Fruit fly (Drosophila melanogaster) whole organism, prepupa: Measurements from ENCODE around the gene Dredd.
"Not testable (repeated sequence)": the region's sequence is repeated elsewhere in the genome, so short reads cannot be mapped to it uniquely, and the experiment has no call there.

Experiments used
- CG10631 ChIP-seq: fragments of 200-800 bp; sonication (Bioruptor generic); optimal IDR thresholded peaks from 2 replicates; lab custom pipeline; 2016; ENCODE audit warnings: missing biosample characterization, missing genetic modification characterization
- CG10669 ChIP-seq: fragments of 200-800 bp; sonication (Bioruptor generic); optimal IDR thresholded peaks from 3 replicates; lab custom pipeline; 2018; ENCODE audit warnings: missing biosample characterization, mild to moderate bottlenecking, missing genetic modification characterization, moderate library complexity
- CG11294 ChIP-seq: fragments of 200-800 bp; sonication (Bioruptor generic); IDR thresholded peaks from 2 replicates; pipeline ENCODE4 v1.3.6; 2022; ENCODE audit warnings: missing biosample characterization, missing genetic modification characterization
- CG11902 ChIP-seq: fragments of 200-800 bp; sonication (Bioruptor generic); optimal IDR thresholded peaks from 3 replicates; lab custom pipeline; 2016; ENCODE audit warnings: missing biosample characterization, missing genetic modification characterization
- CG15336 ChIP-seq: fragments of 200-800 bp; sonication (Bioruptor generic); IDR thresholded peaks from 2 replicates; pipeline ENCODE4 v1.3.6; 2022; ENCODE audit warnings: missing biosample characterization, missing genetic modification characterization
- CG16779 ChIP-seq: fragments of 200-800 bp; sonication (Bioruptor generic); optimal IDR thresholded peaks from 3 replicates; lab custom pipeline; 2017; ENCODE audit warnings: missing biosample characterization, mild to moderate bottlenecking, missing genetic modification characterization
- CG3032 ChIP-seq: fragments of 200-800 bp; optimal IDR thresholded peaks from 2 replicates; lab custom pipeline; 2019; ENCODE audit warnings: missing biosample characterization, mild to moderate bottlenecking, missing genetic modification characterization, moderate library complexity
- CG32006 ChIP-seq: fragments of 200-800 bp; sonication (Bioruptor generic); optimal IDR thresholded peaks from 3 replicates; lab custom pipeline; 2017; ENCODE audit warnings: missing biosample characterization, mild to moderate bottlenecking, missing genetic modification characterization
- CG34406 ChIP-seq: fragments of 200-800 bp; sonication (Bioruptor generic); optimal IDR thresholded peaks from 3 replicates; lab custom pipeline; 2016; ENCODE audit warnings: missing biosample characterization, missing genetic modification characterization
- CG3919 ChIP-seq: fragments of 200-800 bp; sonication (Bioruptor generic); optimal IDR thresholded peaks from 3 replicates; lab custom pipeline; 2016; ENCODE audit warnings: missing biosample characterization, missing genetic modification characterization
- CG4318 ChIP-seq: fragments of 200-800 bp; sonication (Bioruptor generic); optimal IDR thresholded peaks from 3 replicates; lab custom pipeline; 2017; ENCODE audit warnings: missing biosample characterization, mild to moderate bottlenecking, missing genetic modification characterization
- CG6792 ChIP-seq: fragments of 200-800 bp; sonication (Bioruptor generic); optimal IDR thresholded peaks from 3 replicates; lab custom pipeline; 2016; ENCODE audit warnings: missing biosample characterization, missing genetic modification characterization
- CG6854 ChIP-seq: fragments of 200-800 bp; sonication (Bioruptor generic); optimal IDR thresholded peaks from 2 replicates; lab custom pipeline; 2017; ENCODE audit warnings: missing biosample characterization, mild to moderate bottlenecking, missing genetic modification characterization
- CG7368 ChIP-seq: fragments of 200-800 bp; sonication (Bioruptor generic); optimal IDR thresholded peaks from 3 replicates; lab custom pipeline; 2016; ENCODE audit warnings: missing biosample characterization, missing genetic modification characterization
- CG8319 ChIP-seq: fragments of 200-800 bp; sonication (Bioruptor generic); optimal IDR thresholded peaks from 3 replicates; lab custom pipeline; 2016; ENCODE audit warnings: missing biosample characterization, missing genetic modification characterization
- CG9139 ChIP-seq: fragments of 200-800 bp; sonication (Bioruptor generic); optimal IDR thresholded peaks from 3 replicates; lab custom pipeline; 2017; ENCODE audit warnings: missing biosample characterization, mild to moderate bottlenecking, missing genetic modification characterization
- Eip75B ChIP-seq: fragments of 200-800 bp; sonication (Bioruptor generic); optimal IDR thresholded peaks from 3 replicates; lab custom pipeline; 2016; ENCODE audit warnings: missing biosample characterization, missing genetic modification characterization
- Eip78C ChIP-seq: fragments of 200-800 bp; sonication (Bioruptor generic); peaks from one replicate; lab custom pipeline; 2016; ENCODE audit warnings: missing biosample characterization, missing genetic modification characterization
- Eip93F ChIP-seq: fragments of 200-800 bp; sonication (Bioruptor generic); optimal IDR thresholded peaks from 2 replicates; lab custom pipeline; 2016; ENCODE audit warnings: missing biosample characterization, mild to moderate bottlenecking, missing genetic modification characterization
- Ets21C ChIP-seq: fragments of 200-800 bp; sonication (Bioruptor generic); optimal IDR thresholded peaks from 3 replicates; lab custom pipeline; 2016; ENCODE audit warnings: missing biosample characterization, missing genetic modification characterization
- Ets96B ChIP-seq: fragments of 200-800 bp; optimal IDR thresholded peaks from 2 replicates; lab custom pipeline; 2019; ENCODE audit warnings: missing biosample characterization, mild to moderate bottlenecking, missing genetic modification characterization, moderate library complexity
- Gug ChIP-seq: fragments of 200-800 bp; sonication (Bioruptor generic); IDR thresholded peaks from 2 replicates; pipeline ENCODE4 v1.3.6; 2022; ENCODE audit warnings: missing biosample characterization, missing genetic modification characterization
- Hr39 ChIP-seq: fragments of 200-800 bp; sonication (Bioruptor generic); optimal IDR thresholded peaks from 2 replicates; lab custom pipeline; 2016; ENCODE audit warnings: missing biosample characterization, missing genetic modification characterization
- Hr4 ChIP-seq: fragments of 200-800 bp; sonication (Bioruptor generic); optimal IDR thresholded peaks from 3 replicates; lab custom pipeline; 2016; ENCODE audit warnings: missing biosample characterization, missing genetic modification characterization
- Sox14 ChIP-seq: fragments of 200-800 bp; sonication (Bioruptor generic); optimal IDR thresholded peaks from 3 replicates; lab custom pipeline; 2016; ENCODE audit warnings: missing biosample characterization, missing genetic modification characterization
- Sox15 ChIP-seq: fragments of 200-800 bp; sonication (Bioruptor generic); optimal IDR thresholded peaks from 3 replicates; lab custom pipeline; 2016; ENCODE audit warnings: missing biosample characterization, missing genetic modification characterization
- achi ChIP-seq: fragments of 200-800 bp; sonication (Bioruptor generic); optimal IDR thresholded peaks from 3 replicates; lab custom pipeline; 2016; ENCODE audit warnings: missing biosample characterization, missing genetic modification characterization
- cyc ChIP-seq: fragments of 200-800 bp; sonication (Bioruptor generic); optimal IDR thresholded peaks from 3 replicates; lab custom pipeline; 2016; ENCODE audit warnings: missing biosample characterization, missing genetic modification characterization
- dsx ChIP-seq: fragments of 200-800 bp; optimal IDR thresholded peaks from 3 replicates; lab custom pipeline; 2019; ENCODE audit warnings: missing biosample characterization, mild to moderate bottlenecking, missing genetic modification characterization, moderate library complexity; ENCODE audit not compliant: poor library complexity, severe bottlenecking
- eg ChIP-seq: fragments of 200-800 bp; sonication (Bioruptor generic); IDR thresholded peaks from 3 replicates; pipeline ENCODE4 v1.3.6; 2022; ENCODE audit warnings: missing biosample characterization, missing genetic modification characterization
- esn ChIP-seq: fragments of 200-800 bp; sonication (Bioruptor generic); optimal IDR thresholded peaks from 2 replicates; lab custom pipeline; 2016; ENCODE audit warnings: missing biosample characterization, mild to moderate bottlenecking, missing genetic modification characterization, moderate library complexity
- fd59A ChIP-seq: fragments of 200-800 bp; sonication (Bioruptor generic); optimal IDR thresholded peaks from 2 replicates; lab custom pipeline; 2017; ENCODE audit warnings: missing biosample characterization, mild to moderate bottlenecking, missing genetic modification characterization, missing genetic modification reagents
- fkh ChIP-seq: fragments of 200-800 bp; sonication (Bioruptor generic); optimal IDR thresholded peaks from 3 replicates; lab custom pipeline; 2017; ENCODE audit warnings: missing biosample characterization, mild to moderate bottlenecking, missing genetic modification characterization, moderate library complexity
- net ChIP-seq: fragments of 200-800 bp; sonication (Bioruptor generic); optimal IDR thresholded peaks from 3 replicates; lab custom pipeline; 2016; ENCODE audit warnings: missing biosample characterization, missing genetic modification characterization
- pdm3 ChIP-seq: fragments of 200-800 bp; sonication (Bioruptor generic); optimal IDR thresholded peaks from 3 replicates; lab custom pipeline; 2016; ENCODE audit warnings: missing biosample characterization, missing genetic modification characterization
- ss ChIP-seq, 2 experiments: fragments of 200-800 bp; sonication (Bioruptor generic); optimal IDR thresholded peaks; 2 replicates in 1 of 2; 3 replicates in 1 of 2; lab custom pipeline; 2017 to 2018; ENCODE audit warnings: mild to moderate bottlenecking in 2 of 2, missing biosample characterization in 2 of 2, missing genetic modification characterization in 2 of 2, moderate library complexity in 1 of 2
- svp ChIP-seq: fragments of 200-800 bp; sonication (Bioruptor generic); peaks from one replicate; lab custom pipeline; 2016; ENCODE audit warnings: missing biosample characterization, missing genetic modification characterization
- topi ChIP-seq: fragments of 200-800 bp; sonication (Bioruptor generic); optimal IDR thresholded peaks from 3 replicates; lab custom pipeline; 2016; ENCODE audit warnings: missing biosample characterization, missing genetic modification characterization

The Dredd gene

dm6 chrX:654949-655348 lies 19.6 kb upstream of the Dredd start (continued):
- TF ChIP-seq CG6792 (GFP tag; lab: Kevin White, UChicago): peak; percentile 96
- peak; percentile 93 for TF ChIP-seq CG6854
- TF ChIP-seq CG34406 (GFP tag; lab: Kevin White, UChicago): peak; percentile 95
- TF ChIP-seq topi: peak; percentile 96
- peak; percentile 92 for TF ChIP-seq CG10631
- peak; percentile 98 for TF ChIP-seq Eip78C
- no peak for TF ChIP-seq CG9139
- TF ChIP-seq CG16779 (tag; lab: Kevin White, UChicago): peak; percentile 92

dm6 chrX:654221-654620 lies 18.9 kb upstream of the Dredd start:
- TF ChIP-seq dsx (GFP tag; lab: Kevin White, UChicago) (no peak), Ets21C (GFP tag; lab: Kevin White, UChicago) (no peak), cyc (no peak), Ets96B (no peak), CG7368 (no peak), pdm3 (GFP tag; lab: Kevin White, UChicago) (no peak), CG8319 (GFP tag; lab: Kevin White, UChicago) (no peak), CG3919 (no peak), Sox14 (peak; percentile 57), CG10669 (GFP tag; lab: Kevin White, UChicago) (no peak), Eip75B (no peak), CG4318 (GFP tag; lab: Kevin White, UChicago) (no peak), achi (peak; percentile 44), ss (GFP tag; optimal IDR thresholded peaks at IDR 0.05; lab: Kevin White, UChicago) (no peak), CG3032 (tag; lab: Kevin White, UChicago) (no peak)

- TF ChIP-seq CG6854 (peak; percentile 32), eg (GFP tag; lab: Robert Waterston, UW) (0 out of 3 replicates have a peak, but pooled peaks have one; percentile 4), CG3919 (no peak)
Measured at dm6 chrX:647056-647627, 11.8 kb upstream of the Dredd start, which contains the start of gene Roc1a. Roc1a (plus strand) TSS chrX:647304.

dm6 chrX:646395-647009 lies 11.2 kb upstream of the Dredd start:
- TF ChIP-seq Gug (GFP tag; lab: Robert Waterston, UW): no peak
- no peak for TF ChIP-seq dsx (GFP tag; lab: Kevin White, UChicago)
- TF ChIP-seq CG3032 (tag; lab: Kevin White, UChicago): no peak
- TF ChIP-seq net (GFP tag; lab: Kevin White, UChicago): no peak
- 0 out of 3 replicates have a peak, but pooled peaks have one; percentile 8 for TF ChIP-seq eg (GFP tag; lab: Robert Waterston, UW)

dm6 chrX:644461-644860 lies 9.1 kb upstream of the Dredd start, which contains the start of gene CG13367:
CG13367 (plus strand) TSS chrX:644761.
- not testable (repeated sequence) for TF ChIP-seq Hr39 (GFP tag; lab: Kevin White, UChicago); CG7368; CG32006

dm6 chrX:636606-637530 lies 1.5 kb upstream of the Dredd start:
- no peak for TF ChIP-seq esn (GFP tag; lab: Kevin White, UChicago)
- TF ChIP-seq Eip75B: no peak
- no peak for TF ChIP-seq fd59A
- TF ChIP-seq Gug (GFP tag; lab: Robert Waterston, UW): no peak
- TF ChIP-seq net (GFP tag; lab: Kevin White, UChicago): no peak
- no peak for TF ChIP-seq CG8319 (GFP tag; lab: Kevin White, UChicago)
- TF ChIP-seq dsx (GFP tag; lab: Kevin White, UChicago): peak; percentile 41
- no peak for TF ChIP-seq CG15336 (GFP tag; lab: Robert Waterston, UW)
- no peak for TF ChIP-seq Hr4 (GFP tag; lab: Kevin White, UChicago)
- TF ChIP-seq CG16779 (tag; lab: Kevin White, UChicago): no peak
- TF ChIP-seq Eip78C: peak; percentile 63
- no peak for TF ChIP-seq fkh (GFP tag; lab: Kevin White, UChicago)
- TF ChIP-seq CG11294 (GFP tag; lab: Robert Waterston, UW): no peak
- no peak for TF ChIP-seq Eip93F (GFP tag; lab: Kevin White, UChicago)
- no peak for TF ChIP-seq CG11902 (GFP tag; lab: Kevin White, UChicago)
- TF ChIP-seq svp (GFP tag; lab: Kevin White, UChicago): no peak
- no peak for TF ChIP-seq CG6792 (GFP tag; lab: Kevin White, UChicago)
- TF ChIP-seq Sox15 (GFP tag; lab: Kevin White, UChicago): no peak
- no peak for TF ChIP-seq CG7368
